Worm (Caenorhabditis elegans) whole organism, late embryonic: Measurements from ENCODE around the gene nex-3.

Experiments used
- C38D4.7 ChIP-seq: fragments of 200-800 bp; sonication (Bioruptor generic); optimal IDR thresholded peaks from 2 replicates; lab custom pipeline; 2018; ENCODE audit warnings: mild to moderate bottlenecking, missing genetic modification characterization, moderate library complexity, missing compliant biosample characterization
- F13H6.1 ChIP-seq: sonication (generic microtip); optimal IDR thresholded peaks from 2 replicates; lab custom pipeline; 2016; ENCODE audit warnings: missing genetic modification characterization, missing compliant biosample characterization
- K02D7.2 ChIP-seq: sonication (generic microtip); optimal IDR thresholded peaks from 2 replicates; lab custom pipeline; 2017; ENCODE audit warnings: mild to moderate bottlenecking, missing genetic modification characterization, missing compliant biosample characterization
- T23F11.4 ChIP-seq: fragments of 200-800 bp; sonication (Bioruptor generic); optimal IDR thresholded peaks from 2 replicates; lab custom pipeline; 2018; ENCODE audit warnings: mild to moderate bottlenecking, missing genetic modification characterization, missing compliant biosample characterization
- Y22D7AL.16 ChIP-seq: sonication (generic microtip); optimal IDR thresholded peaks from 2 replicates; lab custom pipeline; 2016; ENCODE audit warnings: missing genetic modification characterization, missing compliant biosample characterization
- ahr-1 ChIP-seq: sonication (generic microtip); optimal IDR thresholded peaks from 2 replicates; lab custom pipeline; 2016; ENCODE audit warnings: missing genetic modification characterization, missing compliant biosample characterization
- ama-1 ChIP-seq: fragments of 150-350 bp; optimal IDR thresholded peaks from 2 replicates; lab custom pipeline; 2014
- ceh-14 ChIP-seq: sonication (generic microtip); optimal IDR thresholded peaks from 2 replicates; lab custom pipeline; 2016; ENCODE audit warnings: missing genotype, missing genetic modification characterization, missing compliant biosample characterization
- ceh-18 ChIP-seq: sonication (generic microtip); optimal IDR thresholded peaks from 2 replicates; lab custom pipeline; 2016; ENCODE audit warnings: missing genetic modification characterization, missing compliant biosample characterization
- ceh-19 ChIP-seq: fragments of 200-800 bp; sonication (Bioruptor generic); optimal IDR thresholded peaks from 2 replicates; lab custom pipeline; 2018; ENCODE audit warnings: mild to moderate bottlenecking, missing genetic modification characterization, missing compliant biosample characterization
- ceh-24 ChIP-seq: sonication (generic microtip); optimal IDR thresholded peaks from 2 replicates; lab custom pipeline; 2016; ENCODE audit warnings: mild to moderate bottlenecking, missing genetic modification characterization, missing compliant biosample characterization
- ceh-30 ChIP-seq: fragments of 150-350 bp; optimal IDR thresholded peaks from 2 replicates; lab custom pipeline; 2014; ENCODE audit warnings: missing biosample characterization, missing genetic modification characterization
- ceh-31 ChIP-seq: sonication (generic microtip); optimal IDR thresholded peaks from 2 replicates; lab custom pipeline; 2016; ENCODE audit warnings: missing genetic modification characterization, missing compliant biosample characterization
- ceh-34 ChIP-seq: sonication (generic microtip); optimal IDR thresholded peaks from 2 replicates; lab custom pipeline; 2016; ENCODE audit warnings: mild to moderate bottlenecking, missing genetic modification characterization, missing compliant biosample characterization
- ceh-48 ChIP-seq: sonication (generic microtip); optimal IDR thresholded peaks from 2 replicates; lab custom pipeline; 2016; ENCODE audit warnings: missing genetic modification characterization, inconsistent platforms, missing compliant biosample characterization
- dmd-4 ChIP-seq: sonication (generic microtip); optimal IDR thresholded peaks from 2 replicates; lab custom pipeline; 2016; ENCODE audit warnings: borderline replicate concordance, missing genetic modification characterization, missing compliant biosample characterization
- dve-1 ChIP-seq: sonication (generic microtip); optimal IDR thresholded peaks from 2 replicates; lab custom pipeline; 2017; ENCODE audit warnings: antibody characterized with exemption, mild to moderate bottlenecking, missing genetic modification characterization, missing compliant biosample characterization
- elt-2 ChIP-seq: sonication (generic microtip); optimal IDR thresholded peaks from 2 replicates; lab custom pipeline; 2016; ENCODE audit warnings: missing genetic modification reagents, missing genetic modification characterization, missing compliant biosample characterization
- elt-4 ChIP-seq: sonication (generic microtip); optimal IDR thresholded peaks from 2 replicates; lab custom pipeline; 2016; ENCODE audit warnings: missing genetic modification characterization, missing compliant biosample characterization
- ets-4 ChIP-seq: sonication (generic microtip); optimal IDR thresholded peaks from 2 replicates; lab custom pipeline; 2016; ENCODE audit warnings: missing genetic modification characterization, missing compliant biosample characterization
- fkh-10 ChIP-seq: fragments of 150-350 bp; optimal IDR thresholded peaks from 2 replicates; lab custom pipeline; 2014; ENCODE audit warnings: missing biosample characterization, missing genetic modification reagents, missing genetic modification characterization
- fkh-6 ChIP-seq: sonication (generic microtip); optimal IDR thresholded peaks from 2 replicates; lab custom pipeline; 2016; ENCODE audit warnings: missing genetic modification characterization, missing compliant biosample characterization
- gmeb-2 ChIP-seq: sonication (generic microtip); optimal IDR thresholded peaks from 2 replicates; lab custom pipeline; 2016; ENCODE audit warnings: missing genetic modification characterization, inconsistent platforms, missing compliant biosample characterization
- hlh-30 ChIP-seq: sonication (generic microtip); optimal IDR thresholded peaks from 2 replicates; lab custom pipeline; 2017; ENCODE audit warnings: antibody characterized with exemption, missing genetic modification characterization, missing compliant biosample characterization; ENCODE audit not compliant: insufficient read depth
- hlh-6 ChIP-seq: sonication (generic microtip); optimal IDR thresholded peaks from 2 replicates; lab custom pipeline; 2016; ENCODE audit warnings: missing genotype, missing genetic modification characterization, missing compliant biosample characterization
- nfya-1 ChIP-seq: sonication (generic microtip); optimal IDR thresholded peaks from 2 replicates; lab custom pipeline; 2017; ENCODE audit warnings: missing genetic modification characterization, mild to moderate bottlenecking, missing compliant biosample characterization, antibody characterized with exemption, moderate library complexity
- nhr-232 ChIP-seq: sonication (generic microtip); optimal IDR thresholded peaks from 2 replicates; lab custom pipeline; 2016; ENCODE audit warnings: missing genetic modification characterization, missing compliant biosample characterization
- pat-9 ChIP-seq: fragments of 200-800 bp; sonication (Bioruptor generic); optimal IDR thresholded peaks from 2 replicates; lab custom pipeline; 2018; ENCODE audit warnings: mild to moderate bottlenecking, missing genetic modification characterization, moderate library complexity, missing compliant biosample characterization
- pha-2 ChIP-seq: sonication (generic microtip); optimal IDR thresholded peaks from 2 replicates; lab custom pipeline; 2017; ENCODE audit warnings: mild to moderate bottlenecking, missing genetic modification characterization, missing compliant biosample characterization
- pha-4 ChIP-seq: fragments of 150-350 bp; optimal IDR thresholded peaks from 2 replicates; lab custom pipeline; 2018; ENCODE audit warnings: missing biosample characterization, missing genetic modification reagents, missing genetic modification characterization
- pqm-1 ChIP-seq: sonication (generic microtip); optimal IDR thresholded peaks from 2 replicates; lab custom pipeline; 2016; ENCODE audit warnings: missing genetic modification characterization, missing compliant biosample characterization
- ref-2 ChIP-seq: sonication (generic microtip); optimal IDR thresholded peaks from 2 replicates; lab custom pipeline; 2016; ENCODE audit warnings: missing genetic modification characterization, missing compliant biosample characterization
- sox-4 ChIP-seq: sonication (generic microtip); optimal IDR thresholded peaks from 2 replicates; lab custom pipeline; 2017; ENCODE audit warnings: mild to moderate bottlenecking, missing genetic modification characterization, inconsistent platforms, missing compliant biosample characterization
- tbx-2 ChIP-seq: sonication (generic microtip); optimal IDR thresholded peaks from 2 replicates; lab custom pipeline; 2016; ENCODE audit warnings: missing genetic modification characterization, missing compliant biosample characterization
- unc-42 ChIP-seq: sonication (generic microtip); optimal IDR thresholded peaks from 2 replicates; lab custom pipeline; 2016; ENCODE audit warnings: missing genotype, missing genetic modification characterization, missing compliant biosample characterization
- unc-55 ChIP-seq: sonication (generic microtip); optimal IDR thresholded peaks from 2 replicates; lab custom pipeline; 2017; ENCODE audit warnings: missing biosample characterization, missing genetic modification reagents, missing genetic modification characterization
- zip-5 ChIP-seq: sonication (generic microtip); optimal IDR thresholded peaks from 2 replicates; lab custom pipeline; 2016; ENCODE audit warnings: missing genetic modification characterization, missing compliant biosample characterization

The nex-3 gene

ce11 chrIII:4450773-4451423, 9.0 kb downstream of the nex-3 start:
- peak; percentile 66 for TF ChIP-seq nfya-1
- peak; percentile 40 for TF ChIP-seq fkh-6 (tag; lab: Kevin White, UChicago)
- TF ChIP-seq ceh-31 (tag; lab: Kevin White, UChicago): peak; percentile 79
- peak; percentile 11 for TF ChIP-seq tbx-2 (tag; lab: Kevin White, UChicago)
- TF ChIP-seq ceh-34 (tag; lab: Kevin White, UChicago): no peak
- TF ChIP-seq, all 69 proteins: peak for 4

- TF ChIP-seq unc-55 (GFP tag; lab: Kevin White, UChicago) (no peak), ceh-31 (tag; lab: Kevin White, UChicago) (peak; percentile 66)
Observed at ce11 chrIII:4452749-4453148, 10.9 kb downstream of the nex-3 start.

DNA sequence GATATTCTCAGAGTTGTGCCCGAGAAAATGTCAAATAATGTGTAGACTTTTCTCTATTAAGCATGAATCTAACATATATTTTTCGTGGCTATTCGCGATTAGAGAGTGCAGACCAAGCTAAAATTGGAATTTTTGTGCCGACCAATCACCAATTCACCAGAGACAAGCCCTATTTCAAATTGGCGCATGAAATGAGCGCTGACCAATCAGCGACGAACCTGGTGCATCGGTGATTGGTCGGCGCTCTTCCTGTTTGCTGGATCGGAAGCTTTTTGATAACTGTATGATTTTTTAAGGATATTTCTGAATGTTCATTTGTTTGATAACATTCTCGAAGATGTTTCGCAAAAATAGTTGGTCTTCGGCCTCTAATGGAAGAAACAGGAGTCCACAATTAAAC, 11.4 kb downstream of the nex-3 start:
- no peak for TF ChIP-seq Y22D7AL.16 (tag; lab: Kevin White, UChicago)
- TF ChIP-seq C38D4.7: no peak
- TF ChIP-seq nfya-1: peak; percentile 91
- no peak for TF ChIP-seq unc-55 (GFP tag; lab: Kevin White, UChicago)
- TF ChIP-seq ceh-48 (tag; lab: Kevin White, UChicago): no peak

DNA sequence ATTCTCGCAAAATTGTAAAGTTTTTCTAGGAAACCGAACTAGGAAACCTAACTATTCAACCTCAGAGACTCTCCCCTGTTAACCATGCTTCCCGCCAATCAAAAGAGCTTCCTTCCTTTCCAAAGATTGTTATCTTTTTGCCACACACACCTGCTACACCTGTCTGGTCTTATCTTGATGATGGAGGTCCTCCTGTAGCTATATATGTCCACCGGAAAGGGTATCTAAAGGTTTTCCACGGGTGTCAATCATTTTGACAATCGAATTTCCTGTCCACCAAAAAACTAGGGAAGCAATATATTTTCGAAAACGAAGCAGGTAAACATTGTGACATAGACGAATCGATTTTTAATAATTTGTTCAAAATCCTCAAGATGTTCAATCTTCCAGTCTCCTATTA, 11.9 kb downstream of the nex-3 start:
- TF ChIP-seq ceh-14 (no peak), tbx-2 (tag; lab: Kevin White, UChicago) (no peak), sox-4 (tag; lab: Kevin White, UChicago) (no peak), nhr-232 (tag; lab: Kevin White, UChicago) (no peak), T23F11.4 (GFP tag; lab: Kevin White, UChicago) (no peak), ceh-30 (tag; lab: Kevin White, UChicago) (no peak), elt-4 (tag; lab: Kevin White, UChicago) (no peak), ama-1 (lab: Kevin White, UChicago) (no peak), hlh-30 (tag; lab: Kevin White, UChicago) (no peak), ceh-34 (tag; lab: Kevin White, UChicago) (no peak), unc-42 (tag; lab: Kevin White, UChicago) (no peak), ceh-18 (tag; lab: Kevin White, UChicago) (no peak), pqm-1 (no peak), dve-1 (tag; lab: Kevin White, UChicago) (no peak), fkh-6 (tag; lab: Kevin White, UChicago) (no peak), ceh-19 (GFP tag; lab: Kevin White, UChicago) (no peak), F13H6.1 (tag; lab: Kevin White, UChicago) (no peak), ceh-24 (tag; lab: Kevin White, UChicago) (no peak)

- TF ChIP-seq ref-2 (tag; lab: Kevin White, UChicago) (peak; percentile 50), ahr-1 (tag; lab: Kevin White, UChicago) (no peak), fkh-10 (GFP tag; lab: Kevin White, UChicago) (no peak)
Observed at ce11 chrIII:4454919-4455318, 13.0 kb downstream of the nex-3 start.

DNA sequence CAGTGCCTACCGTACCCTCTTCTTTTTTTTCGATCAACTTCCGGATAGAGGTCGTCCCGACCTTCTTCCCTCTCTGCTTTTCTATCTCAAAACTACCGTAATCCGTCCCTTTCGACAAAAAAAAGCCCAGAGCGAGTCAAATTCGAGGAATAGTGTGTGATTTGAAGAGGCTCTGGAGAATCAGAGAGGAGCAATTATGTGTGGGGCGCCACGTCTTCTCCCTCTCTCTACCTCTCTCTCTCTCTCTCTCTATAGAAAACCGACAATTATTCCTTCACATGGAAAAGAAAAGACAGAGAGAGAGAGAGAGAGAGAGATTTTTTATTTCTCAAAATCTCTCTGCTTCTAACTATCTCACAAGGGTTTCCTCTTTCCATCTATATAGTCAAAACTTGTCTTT, 14.7 kb downstream of the nex-3 start:
- TF ChIP-seq ahr-1 (tag; lab: Kevin White, UChicago) (no peak), ref-2 (tag; lab: Kevin White, UChicago) (peak; percentile 20), nfya-1 (peak; percentile 16), pha-2 (tag; lab: Kevin White, UChicago) (no peak), F13H6.1 (tag; lab: Kevin White, UChicago) (peak; percentile 14)

DNA sequence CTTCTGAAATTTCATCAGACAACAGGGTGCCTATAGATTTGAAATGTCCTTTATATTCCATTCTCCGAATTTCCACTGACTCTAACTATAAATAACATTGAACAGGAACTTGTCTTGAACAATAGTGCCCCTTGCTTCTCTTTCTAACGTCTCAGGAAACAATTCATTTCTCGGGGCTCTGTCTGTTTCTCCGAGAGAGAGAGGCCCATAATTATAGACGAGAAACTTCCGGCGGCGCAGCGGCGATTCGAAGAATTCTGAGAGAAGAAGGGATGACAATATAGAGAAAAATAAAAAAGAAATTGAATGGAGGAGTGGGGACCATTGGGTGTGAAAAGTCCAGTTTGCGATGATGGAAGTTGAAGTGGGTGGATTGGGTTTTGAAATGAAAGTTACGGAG, 18.4 kb downstream of the nex-3 start:
- TF ChIP-seq K02D7.2 (tag; lab: Kevin White, UChicago) (no peak), elt-2 (no peak), pat-9 (no peak), dmd-4 (tag; lab: Kevin White, UChicago) (no peak), zip-5 (no peak), ceh-24 (tag; lab: Kevin White, UChicago) (no peak), pha-4 (tag; lab: Kevin White, UChicago) (no peak), dve-1 (tag; lab: Kevin White, UChicago) (no peak), tbx-2 (tag; lab: Kevin White, UChicago) (no peak), hlh-6 (tag; lab: Kevin White, UChicago) (no peak), ceh-31 (tag; lab: Kevin White, UChicago) (no peak), sox-4 (tag; lab: Kevin White, UChicago) (no peak), T23F11.4 (GFP tag; lab: Kevin White, UChicago) (no peak), ets-4 (no peak), C38D4.7 (no peak), gmeb-2 (tag; lab: Kevin White, UChicago) (no peak)
